Worm (Caenorhabditis elegans) whole organism, L4 larva: Measurements from ENCODE around the gene F26F2.13.

Source experiments
- D1046.2 ChIP-seq: fragments of 200-800 bp; sonication (Bioruptor generic); IDR thresholded peaks from 2 replicates; pipeline ENCODE4 v1.3.6; 2022; ENCODE audit warnings: missing genetic modification characterization, missing compliant biosample characterization
- F26F4.8 ChIP-seq: fragments of 200-800 bp; sonication (Bioruptor generic); conservative IDR thresholded peaks from 2 replicates; pipeline ENCODE4 v1.3.6; 2022; ENCODE audit warnings: missing genetic modification characterization, missing compliant biosample characterization
- F44E2.7 ChIP-seq: fragments of 200-800 bp; sonication (Bioruptor generic); IDR thresholded peaks from 2 replicates; pipeline ENCODE4 v2.1.2; 2022; ENCODE audit warnings: missing genetic modification characterization, missing compliant biosample characterization
- T20F7.1 ChIP-seq: fragments of 200-800 bp; sonication (Bioruptor generic); optimal IDR thresholded peaks from 2 replicates; lab custom pipeline; 2018; ENCODE audit warnings: mild to moderate bottlenecking, missing genetic modification characterization, missing compliant biosample characterization
- Y48G9A.11 ChIP-seq: fragments of 200-800 bp; sonication (Bioruptor generic); IDR thresholded peaks from 2 replicates; pipeline ENCODE4 v1.3.6; 2022; ENCODE audit warnings: missing genetic modification reagents, missing genetic modification characterization, missing compliant biosample characterization
- Y75B8A.6 ChIP-seq: fragments of 200-800 bp; sonication (Bioruptor generic); IDR thresholded peaks from 2 replicates; pipeline ENCODE4 v1.3.6; 2022; ENCODE audit warnings: missing genetic modification reagents, missing genetic modification characterization, missing compliant biosample characterization
- ZK546.5 ChIP-seq, 2 experiments: sonication (generic microtip); optimal IDR thresholded peaks; 2 replicates each; lab custom pipeline; 2017; ENCODE audit warnings: missing biosample characterization in 2 of 2, missing genetic modification characterization in 2 of 2
- aha-1 ChIP-seq: fragments of 150-350 bp; peaks from one replicate; lab custom pipeline; 2014; ENCODE audit warnings: missing biosample characterization, missing genetic modification characterization
- aly-2 ChIP-seq: sonication (generic microtip); optimal IDR thresholded peaks from 2 replicates; lab custom pipeline; 2018; ENCODE audit warnings: missing biosample characterization, missing genetic modification characterization
- ceh-32 ChIP-seq: sonication (generic microtip); optimal IDR thresholded peaks from 2 replicates; lab custom pipeline; 2016; ENCODE audit warnings: mild to moderate bottlenecking, missing genetic modification characterization, missing compliant biosample characterization; ENCODE audit not compliant: poor library complexity
- ceh-62 ChIP-seq: sonication (generic microtip); optimal IDR thresholded peaks from 2 replicates; lab custom pipeline; 2017; ENCODE audit warnings: missing biosample characterization, missing genetic modification characterization
- daf-16 ChIP-seq, 3 experiments: sonication (generic microtip); optimal IDR thresholded peaks; 2 replicates each; lab custom pipeline; 2016 to 2017; ENCODE audit warnings: missing genetic modification characterization in 3 of 3, missing genetic modification reagents in 3 of 3, mild to moderate bottlenecking in 2 of 3, missing compliant biosample characterization in 2 of 3, missing biosample characterization in 1 of 3, moderate library complexity in 1 of 3
- daf-8 ChIP-seq: fragments of 200-800 bp; sonication (Bioruptor generic); IDR thresholded peaks from 2 replicates; pipeline ENCODE4 v1.3.6; 2022; ENCODE audit warnings: missing genetic modification characterization, missing compliant biosample characterization
- dpl-1 ChIP-seq: fragments of 150-350 bp; optimal IDR thresholded peaks from 2 replicates; lab custom pipeline; 2014; ENCODE audit warnings: missing biosample characterization, missing genetic modification reagents, missing genetic modification characterization
- duxl-1 ChIP-seq: sonication (generic microtip); optimal IDR thresholded peaks from 2 replicates; lab custom pipeline; 2016; ENCODE audit warnings: mild to moderate bottlenecking, missing genetic modification characterization, moderate library complexity, missing compliant biosample characterization; ENCODE audit not compliant: poor library complexity
- hif-1 ChIP-seq, 2 experiments: sonication (generic microtip); optimal IDR thresholded peaks; 2 replicates each; lab custom pipeline; 2016 to 2017; ENCODE audit warnings: missing compliant biosample characterization in 2 of 2, missing genetic modification characterization in 2 of 2, missing genetic modification reagents in 2 of 2, missing genotype in 2 of 2, mild to moderate bottlenecking in 1 of 2
- jun-1 ChIP-seq: fragments of 150-350 bp; optimal IDR thresholded peaks from 2 replicates; lab custom pipeline; 2014; ENCODE audit warnings: missing biosample characterization, missing genetic modification reagents, missing genetic modification characterization
- lin-1 ChIP-seq: fragments of 200-800 bp; sonication (Bioruptor generic); IDR thresholded peaks from 2 replicates; pipeline ENCODE4 v1.3.6; 2022; ENCODE audit warnings: missing genetic modification reagents, missing genetic modification characterization, missing compliant biosample characterization
- lin-38 ChIP-seq: fragments of 200-800 bp; sonication (Bioruptor generic); IDR thresholded peaks from 2 replicates; pipeline ENCODE4 v1.3.6; 2022; ENCODE audit warnings: missing genetic modification reagents, missing genetic modification characterization, missing compliant biosample characterization
- madf-9 ChIP-seq: fragments of 200-800 bp; sonication (Bioruptor generic); conservative IDR thresholded peaks from 2 replicates; pipeline ENCODE4 v1.3.6; 2022; ENCODE audit warnings: missing genetic modification reagents, missing genetic modification characterization, missing compliant biosample characterization
- nhr-25 ChIP-seq: sonication (generic microtip); optimal IDR thresholded peaks from 2 replicates; lab custom pipeline; 2017; ENCODE audit warnings: missing genetic modification characterization, mild to moderate bottlenecking, missing compliant biosample characterization, antibody characterized with exemption, moderate library complexity, borderline replicate concordance; ENCODE audit not compliant: insufficient read depth
- nhr-41 ChIP-seq: fragments of 200-800 bp; sonication (Bioruptor generic); IDR thresholded peaks from 2 replicates; pipeline ENCODE4 v1.3.6; 2022; ENCODE audit warnings: missing genetic modification reagents, missing genetic modification characterization, missing compliant biosample characterization
- nhr-77 ChIP-seq: fragments of 150-350 bp; optimal IDR thresholded peaks from 2 replicates; lab custom pipeline; 2014; ENCODE audit warnings: missing biosample characterization, missing genetic modification characterization
- rbr-2 ChIP-seq: sonication (generic microtip); optimal IDR thresholded peaks from 2 replicates; lab custom pipeline; 2016; ENCODE audit warnings: missing genotype, missing genetic modification characterization, missing compliant biosample characterization
- set-16 ChIP-seq: fragments of 200-800 bp; sonication (Bioruptor generic); IDR thresholded peaks from 2 replicates; pipeline ENCODE4 v1.3.6; 2022; ENCODE audit warnings: missing genetic modification reagents, missing genetic modification characterization, missing compliant biosample characterization
- tag-97 ChIP-seq: fragments of 200-800 bp; sonication (Bioruptor generic); IDR thresholded peaks from 2 replicates; pipeline ENCODE4 v1.3.6; 2022; ENCODE audit warnings: missing genetic modification characterization, missing compliant biosample characterization
- tra-1 ChIP-seq: fragments of 200-800 bp; sonication (Bioruptor generic); IDR thresholded peaks from 2 replicates; pipeline ENCODE4 v1.3.6; 2022; ENCODE audit warnings: missing genetic modification reagents, missing genetic modification characterization, missing compliant biosample characterization
- unc-62 ChIP-seq, 3 experiments: fragments of 150-350 bp in 1 of 3; sonication (generic microtip); optimal IDR thresholded peaks in 2 of 3; peaks in 1 of 3; 1 replicate in 1 of 3; 2 replicates in 2 of 3; lab custom pipeline; 2014 to 2017; ENCODE audit warnings: missing biosample characterization in 3 of 3, missing genetic modification characterization in 3 of 3, missing genetic modification reagents in 3 of 3, missing genotype in 1 of 3

Gene F26F2.13

ce11 chrV:20580511-20581040 lies 16.4 kb downstream of the F26F2.13 start, which contains the start of gene F26F2.7 (continued):
- TF ChIP-seq madf-9 (GFP tag; lab: Robert Waterston, UW): peak; percentile 39; the same call in 1 of the 2 replicates
- no peak for TF ChIP-seq ceh-62
- peak; percentile 84 for TF ChIP-seq rbr-2 (tag; lab: Kevin White, UChicago)
- TF ChIP-seq D1046.2 (GFP tag; lab: Robert Waterston, UW): no peak
- no peak for TF ChIP-seq unc-62 (GFP tag; optimal IDR thresholded peaks at IDR 0.05 in 1 of 2; lab: Kevin White, UChicago)
- TF ChIP-seq unc-62 (tag; optimal IDR thresholded peaks at IDR 0.05; lab: Kevin White, UChicago): no peak
- TF ChIP-seq jun-1 (tag; lab: Kevin White, UChicago): no peak
- TF ChIP-seq daf-16 (GFP tag; optimal IDR thresholded peaks at IDR 0.05; lab: Kevin White, UChicago): peak; percentile 17 to 37
- no peak for TF ChIP-seq daf-16 (tag; optimal IDR thresholded peaks at IDR 0.05; lab: Kevin White, UChicago)
- no peak for TF ChIP-seq nhr-25 (tag; lab: Kevin White, UChicago)
- TF ChIP-seq dpl-1 (GFP tag; lab: Kevin White, UChicago): peak; percentile 79

DNA sequence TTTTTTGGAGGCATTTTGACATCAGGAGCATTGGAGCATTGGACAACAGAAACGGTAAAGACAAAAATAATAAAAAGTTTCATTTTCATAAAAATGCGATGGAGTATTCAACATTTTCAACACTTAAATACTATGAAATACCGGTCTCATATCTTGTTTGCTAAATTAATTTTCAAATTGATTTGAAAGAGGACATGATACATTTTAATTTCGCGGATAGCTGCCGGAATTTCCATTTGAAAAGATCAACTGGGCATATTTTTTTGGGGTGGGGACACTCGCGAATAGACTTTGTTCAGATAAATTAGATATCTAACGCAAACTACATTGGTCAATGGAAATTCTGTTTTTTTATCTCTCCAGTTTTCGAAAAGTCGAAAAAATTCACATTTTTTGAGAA lies 30.6 kb downstream of the F26F2.13 start, which contains the start of gene F26F2.10:
F26F2.10 (minus strand) TSS at position 101 of the 400 bp plus-strand sequence.
- no peak for TF ChIP-seq ZK546.5 (tag; optimal IDR thresholded peaks at IDR 0.05; lab: Kevin White, UChicago)

DNA sequence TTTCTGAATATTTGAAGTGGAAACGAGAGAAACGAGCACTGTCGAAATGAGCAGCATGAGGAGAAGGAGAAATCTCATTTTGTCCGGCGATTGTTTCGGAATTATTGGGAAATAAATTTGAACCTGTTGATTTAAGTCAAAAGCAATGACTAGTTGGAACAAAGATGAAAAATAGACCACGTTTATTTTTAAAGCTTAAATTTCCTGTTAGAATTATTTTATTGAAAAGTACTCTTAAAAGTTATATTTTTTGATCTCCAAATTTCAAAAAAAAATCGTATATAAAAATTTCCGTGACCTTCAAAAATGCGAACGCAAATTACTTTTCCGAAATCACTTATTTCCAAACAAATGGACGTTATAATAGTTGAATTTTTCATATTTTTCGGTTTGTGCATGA lies 31.5 kb downstream of the F26F2.13 start, which contains the start of gene F26F2.11:
F26F2.11 (minus strand) TSS at position 101 of the 400 bp plus-strand sequence.
- no peak for TF ChIP-seq nhr-41 (GFP tag; lab: Robert Waterston, UW)
- TF ChIP-seq tag-97 (GFP tag; lab: Robert Waterston, UW): no peak

DNA sequence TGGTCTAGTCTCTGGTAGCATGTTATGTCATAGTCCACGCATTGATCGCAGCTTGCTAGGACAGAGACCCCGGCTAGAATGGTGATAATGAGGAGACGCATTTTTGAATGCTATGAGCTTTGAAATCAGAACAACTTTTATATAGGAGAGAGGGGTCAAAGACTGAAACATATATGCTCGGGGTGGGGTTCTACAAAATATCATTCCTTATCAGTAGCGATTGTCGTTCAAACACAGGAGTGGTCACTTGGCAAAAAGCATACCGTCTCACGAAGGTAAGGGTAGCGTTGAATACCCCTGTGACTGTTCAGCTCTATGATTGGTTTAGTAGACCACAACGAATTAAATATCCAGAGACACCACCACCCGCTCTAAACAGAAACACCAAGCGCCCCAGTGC lies 32.9 kb downstream of the F26F2.13 start, which contains the start of gene F46B3.1:
F46B3.1 (minus strand) TSS at position 101 of the 400 bp plus-strand sequence.
- TF ChIP-seq T20F7.1 (GFP tag; lab: Kevin White, UChicago) (no peak), Y75B8A.6 (GFP tag; lab: Robert Waterston, UW) (no peak)

DNA sequence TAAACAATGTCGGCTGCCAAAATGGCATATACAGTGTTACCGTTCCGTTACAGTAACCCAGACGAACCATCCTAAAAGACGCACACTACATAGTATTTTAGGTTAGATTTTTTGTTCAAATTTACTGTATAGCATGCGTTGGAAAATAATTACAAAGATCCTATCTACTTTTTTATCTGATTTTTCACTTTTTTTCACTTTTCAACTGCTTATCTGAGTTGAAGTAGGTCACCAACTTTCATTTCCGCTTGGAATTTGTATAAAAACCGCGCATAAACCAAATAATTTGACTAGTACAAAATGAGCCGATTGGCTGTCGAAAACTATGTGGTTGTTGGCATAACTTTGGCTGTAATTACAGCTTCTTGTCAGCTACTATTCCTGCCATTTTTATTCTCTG lies 35.6 kb downstream of the F26F2.13 start, which contains the start of gene col-163:
col-163 (plus strand) TSS at position 301 of the 400 bp plus-strand sequence.
- TF ChIP-seq duxl-1: no peak
- no peak for TF ChIP-seq Y48G9A.11 (GFP tag; lab: Robert Waterston, UW)
- no peak for TF ChIP-seq daf-16 (GFP tag; optimal IDR thresholded peaks at IDR 0.05; lab: Kevin White, UChicago)
- TF ChIP-seq daf-16 (tag; optimal IDR thresholded peaks at IDR 0.05; lab: Kevin White, UChicago): no peak
- no peak for TF ChIP-seq F26F4.8 (GFP tag; lab: Robert Waterston, UW)
- TF ChIP-seq nhr-77 (tag; lab: Kevin White, UChicago): no peak
- TF ChIP-seq Y75B8A.6 (GFP tag; lab: Robert Waterston, UW): no peak

DNA sequence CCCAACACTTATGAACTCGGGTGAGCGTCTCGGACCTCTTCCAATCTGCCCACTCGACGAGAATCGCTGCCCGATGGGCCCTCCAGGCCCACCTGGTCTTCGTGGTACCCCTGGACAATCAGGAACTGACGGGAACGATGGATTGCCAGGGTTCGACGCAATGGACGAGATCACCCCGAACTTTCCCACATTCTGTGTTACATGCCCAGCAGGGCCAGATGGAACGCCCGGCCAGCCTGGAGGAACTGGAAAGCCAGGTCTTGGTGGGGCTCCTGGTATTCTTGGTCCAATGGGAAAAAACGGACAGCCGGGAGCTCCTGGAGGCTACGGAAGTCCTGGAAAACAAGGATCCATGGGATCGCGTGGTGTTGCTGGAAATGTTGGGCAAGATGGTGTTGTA lies 36.5 kb downstream of the F26F2.13 start:
- TF ChIP-seq set-16 (GFP tag; lab: Robert Waterston, UW): peak; percentile 76; the same call in 1 of the 2 replicates
- no peak for TF ChIP-seq hif-1 (tag; optimal IDR thresholded peaks at IDR 0.05; lab: Kevin White, UChicago)
- no peak for TF ChIP-seq lin-1 (GFP tag; lab: Robert Waterston, UW)
- no peak for TF ChIP-seq aha-1 (tag; lab: Kevin White, UChicago)
- TF ChIP-seq F44E2.7 (GFP tag; lab: Robert Waterston, UW): 0 out of 2 replicates have a peak, but pooled peaks have one; percentile 31
- TF ChIP-seq ceh-32: no peak
- no peak for TF ChIP-seq aly-2 (tag; lab: Kevin White, UChicago)
- TF ChIP-seq daf-8 (GFP tag; lab: Robert Waterston, UW): no peak
- no peak for TF ChIP-seq lin-38 (GFP tag; lab: Robert Waterston, UW)
- no peak for TF ChIP-seq tra-1
